Fruit fly (Drosophila melanogaster) whole organism, wandering third instar larva: Measurements from ENCODE around the gene CG44014.

Experiments used
- Hr78 ChIP-seq: fragments of >200 bp; optimal IDR thresholded peaks from 2 replicates; lab custom pipeline; 2017; ENCODE audit warnings: missing biosample characterization, missing genetic modification characterization
- Vsx2 ChIP-seq: fragments of 200-300, 225-300 bp; sonication (Bioruptor generic); optimal IDR thresholded peaks from 2 replicates; lab custom pipeline; 2018; ENCODE audit warnings: missing biosample characterization, missing genetic modification characterization; ENCODE audit not compliant: partially characterized antibody
- h ChIP-seq: fragments of 200-800 bp; sonication (Bioruptor generic); optimal IDR thresholded peaks from 3 replicates; lab custom pipeline; 2016; ENCODE audit warnings: missing biosample characterization, mild to moderate bottlenecking, missing genetic modification characterization
- pan ChIP-seq: fragments of >200 bp; optimal IDR thresholded peaks from 2 replicates; lab custom pipeline; 2017

DNA sequence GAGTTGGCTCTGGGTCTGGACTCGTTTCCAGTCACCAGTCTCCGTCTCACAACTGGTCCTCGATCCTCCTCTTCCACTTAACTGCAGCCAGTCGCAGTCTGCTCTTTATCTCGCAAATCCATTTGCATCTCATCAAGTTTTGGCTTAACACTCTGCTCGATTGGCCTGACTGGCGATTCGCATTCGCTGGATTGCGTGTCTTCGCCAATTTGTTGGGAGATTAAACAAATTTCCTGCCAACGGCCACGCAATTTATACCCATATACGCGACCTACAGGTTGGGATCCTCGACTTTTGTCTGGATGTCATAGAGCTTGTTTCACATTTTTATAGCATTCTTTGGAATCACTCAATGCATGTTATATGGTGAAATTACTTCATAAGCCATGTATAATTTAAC, 48.6 kb upstream of the CG44014 start:
- no peak for TF ChIP-seq h
- TF ChIP-seq pan (lab: Kevin White, UChicago), result no peak
- no peak for TF ChIP-seq Vsx2
- no peak for TF ChIP-seq Hr78 (GFP tag; lab: Kevin White, UChicago)
